Fruit fly (Drosophila melanogaster): Measurements from ENCODE around the gene Lip1.

Gene Lip1

dm6 chr2L:10661490-10662240, 39.7 kb downstream of the Lip1 start, which contains the start of gene CG31871 (continued):
- TF ChIP-seq CG18764 (GFP tag; optimal IDR thresholded peaks at IDR 0.05), result peak; percentile 20
- peak; percentile 68 for TF ChIP-seq esg (GFP tag; conservative IDR thresholded peaks at IDR 0.05)
- TF ChIP-seq CG18011 (GFP tag; optimal IDR thresholded peaks at IDR 0.05), result peak; percentile 3
- no peak for TF ChIP-seq CG5245 (GFP tag; optimal IDR thresholded peaks at IDR 0.05)
- TF ChIP-seq CG7963 (GFP tag; IDR thresholded peaks at IDR 0.05; ENCODE audit: partially characterized antibody), result no peak
- TF ChIP-seq mirr (GFP tag; optimal IDR thresholded peaks at IDR 0.05), result no peak
- no peak for TF ChIP-seq hbn (GFP tag; IDR thresholded peaks at IDR 0.05; ENCODE audit: partially characterized antibody)
- TF ChIP-seq Atf3 (GFP tag; optimal IDR thresholded peaks at IDR 0.05), result no peak
- TF ChIP-seq wdn (GFP tag; IDR thresholded peaks at IDR 0.05), result peak; percentile 17; the same call in 1 of the 2 replicates
- no peak for TF ChIP-seq schlank (tag; optimal IDR thresholded peaks at IDR 0.05)
- TF ChIP-seq CG12219 (GFP tag; optimal IDR thresholded peaks at IDR 0.05), result peak; percentile 40
- no peak for TF ChIP-seq hth (optimal IDR thresholded peaks at IDR 0.05)
- no peak; the same call in 1 of the 2 replicates for TF ChIP-seq bowl (GFP tag; IDR thresholded peaks at IDR 0.05)
- TF ChIP-seq Dp (GFP tag; optimal IDR thresholded peaks at IDR 0.05), result no peak
- TF ChIP-seq CG12299 (tag; optimal IDR thresholded peaks at IDR 0.05), result peak; percentile 48
- TF ChIP-seq pan (optimal IDR thresholded peaks at IDR 0.05), result no peak
- peak in 1 of 2 experiments; percentile 77 for TF ChIP-seq pan (GFP tag; optimal IDR thresholded peaks at IDR 0.05 in 1 of 2, IDR thresholded peaks at IDR 0.05 in 1 of 2)
- TF ChIP-seq stc (GFP tag; IDR thresholded peaks at IDR 0.05), result peak; percentile 77
- no peak for TF ChIP-seq tll (GFP tag; optimal IDR thresholded peaks at IDR 0.05)
- no peak for TF ChIP-seq CG16815 (GFP tag; optimal IDR thresholded peaks at IDR 0.05)
- TF ChIP-seq CG10654 (GFP tag; optimal IDR thresholded peaks at IDR 0.05), result peak; percentile 44
- TF ChIP-seq CG8089 (GFP tag; optimal IDR thresholded peaks at IDR 0.05), result no peak
- peak; percentile 77; the same call in 1 of the 2 replicates for TF ChIP-seq CG6689 (GFP tag; IDR thresholded peaks at IDR 0.05)
- no peak for TF ChIP-seq HmgD (GFP tag; optimal IDR thresholded peaks at IDR 0.05)
- no peak for TF ChIP-seq D19B (GFP tag; optimal IDR thresholded peaks at IDR 0.05)
- TF ChIP-seq so (GFP tag; IDR thresholded peaks at IDR 0.05), result 0 out of 3 replicates have a peak, but pooled peaks have one; percentile 35
- TF ChIP-seq CG1792 (GFP tag; optimal IDR thresholded peaks at IDR 0.05), result no peak
- no peak for TF ChIP-seq CG4854 (GFP tag; optimal IDR thresholded peaks at IDR 0.05)
- TF ChIP-seq Awh (GFP tag; IDR thresholded peaks at IDR 0.05), result no peak
- TF ChIP-seq Nf-YB (GFP tag; optimal IDR thresholded peaks at IDR 0.05), result peak; percentile 64
- TF ChIP-seq BEAF-32 (GFP tag; optimal IDR thresholded peaks at IDR 0.05), result no peak
- no peak for TF ChIP-seq disco-r (GFP tag; optimal IDR thresholded peaks at IDR 0.05)
- TF ChIP-seq CG15696 (tag; optimal IDR thresholded peaks at IDR 0.05), result peak; percentile 16
- TF ChIP-seq Oaz (GFP tag; IDR thresholded peaks at IDR 0.05), result peak; percentile 40; the same call in 1 of the 2 replicates
- TF ChIP-seq cg (GFP tag; optimal IDR thresholded peaks at IDR 0.05), result no peak
- no peak for TF ChIP-seq Kr (GFP tag; optimal IDR thresholded peaks at IDR 0.05)
- TF ChIP-seq CG9215 (GFP tag; IDR thresholded peaks at IDR 0.05), result peak; percentile 53
- peak; percentile 19 for TF ChIP-seq CG12155 (GFP tag; optimal IDR thresholded peaks at IDR 0.05)
- TF ChIP-seq CG7786 (GFP tag; optimal IDR thresholded peaks at IDR 0.05), result no peak
- peak; percentile 17 for TF ChIP-seq CG6654 (GFP tag; optimal IDR thresholded peaks at IDR 0.05)
- no peak for TF ChIP-seq emc (GFP tag; optimal IDR thresholded peaks at IDR 0.05)
- no peak for TF ChIP-seq C15 (GFP tag; IDR thresholded peaks at IDR 0.05)
- TF ChIP-seq CG17361 (GFP tag; IDR thresholded peaks at IDR 0.05), result peak; percentile 87
- TF ChIP-seq Blimp-1 (GFP tag; optimal IDR thresholded peaks at IDR 0.05), result peak; percentile 89
- no peak for TF ChIP-seq CG30020 (tag; optimal IDR thresholded peaks at IDR 0.05)
- no peak for TF ChIP-seq NFAT (GFP tag; IDR thresholded peaks at IDR 0.05)
- no peak for TF ChIP-seq zf30C (GFP tag; optimal IDR thresholded peaks at IDR 0.05)
- no peak for TF ChIP-seq gt (GFP tag; IDR thresholded peaks at IDR 0.05)
- TF ChIP-seq ro (GFP tag; IDR thresholded peaks at IDR 0.05), result peak; percentile 29; the same call in 1 of the 2 replicates
- TF ChIP-seq ara (GFP tag; IDR thresholded peaks at IDR 0.05), result peak; percentile 34; the same call in 1 of the 2 replicates
